Worm (Caenorhabditis elegans): ENCODE measurements around the gene ndub-11.

DNA sequence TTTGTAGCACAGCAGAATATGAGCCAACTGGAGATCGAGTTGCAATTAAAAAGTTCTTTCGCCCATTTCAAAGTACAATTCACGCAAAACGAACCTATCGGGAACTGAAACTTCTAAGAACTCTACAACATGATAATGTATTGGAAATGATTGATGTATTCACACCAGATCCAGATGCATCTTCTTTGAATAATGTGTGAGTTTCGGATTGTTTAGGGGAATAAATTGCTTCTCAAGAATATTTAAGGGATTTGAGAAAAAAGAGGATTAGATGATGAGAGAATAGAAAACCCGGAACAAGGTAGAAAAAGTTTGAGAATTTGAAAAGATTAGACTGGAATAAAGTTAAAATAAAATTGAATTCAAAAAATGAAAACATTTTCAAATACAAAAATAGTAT, 14.3 kb upstream of the ndub-11 start:
- TF ChIP-seq ama-1 (optimal IDR thresholded peaks at IDR 0.05) (no peak), hmg-4 (GFP tag; optimal IDR thresholded peaks at IDR 0.05) (no peak), ceh-36 (tag; optimal IDR thresholded peaks at IDR 0.05) (no peak), pes-1 (GFP tag; IDR thresholded peaks at IDR 0.05) (no peak), scrt-1 (GFP tag; IDR thresholded peaks at IDR 0.05) (no peak), tra-4 (tag; optimal IDR thresholded peaks at IDR 0.05) (no peak), ets-7 (tag; optimal IDR thresholded peaks at IDR 0.05) (no peak), hnd-1 (tag; optimal IDR thresholded peaks at IDR 0.05) (no peak), B0310.2 (tag; optimal IDR thresholded peaks at IDR 0.05) (no peak)
